Worm (Caenorhabditis elegans) whole organism, L3 larva: Measurements from ENCODE around the gene nhr-291.

Experiments used
- ZK546.5 ChIP-seq: sonication (generic microtip); optimal IDR thresholded peaks from 2 replicates; lab custom pipeline; 2017; ENCODE audit warnings: missing biosample characterization, missing genetic modification characterization
- aly-2 ChIP-seq: fragments of 150-350 bp; optimal IDR thresholded peaks from 2 replicates; lab custom pipeline; 2014; ENCODE audit warnings: missing biosample characterization, missing genetic modification characterization
- ama-1 ChIP-seq: fragments of 150-350 bp; optimal IDR thresholded peaks from 2 replicates; lab custom pipeline; 2018
- ceh-28 ChIP-seq: fragments of 150-350 bp; optimal IDR thresholded peaks from 2 replicates; lab custom pipeline; 2014; ENCODE audit warnings: missing biosample characterization, missing genetic modification reagents, missing genetic modification characterization
- ceh-82 ChIP-seq: fragments of 150-350 bp; optimal IDR thresholded peaks from 2 replicates; lab custom pipeline; 2014; ENCODE audit warnings: missing biosample characterization, missing genetic modification characterization
- ceh-9 ChIP-seq: sonication (generic microtip); optimal IDR thresholded peaks from 2 replicates; lab custom pipeline; 2018; ENCODE audit warnings: missing biosample characterization, missing genetic modification characterization
- elt-1 ChIP-seq: fragments of 150-350 bp; optimal IDR thresholded peaks from 2 replicates; lab custom pipeline; 2014; ENCODE audit warnings: missing biosample characterization, missing genetic modification characterization
- elt-2 ChIP-seq: sonication (generic microtip); optimal IDR thresholded peaks from 2 replicates; lab custom pipeline; 2016; ENCODE audit warnings: missing genetic modification reagents, mild to moderate bottlenecking, missing genetic modification characterization, missing compliant biosample characterization
- eor-1 ChIP-seq, 2 experiments: fragments of 150-350 bp; optimal IDR thresholded peaks; 2 replicates each; lab custom pipeline; 2014 to 2018; ENCODE audit warnings: missing biosample characterization in 2 of 2, missing genetic modification characterization in 2 of 2
- fkh-10 ChIP-seq: sonication (generic microtip); optimal IDR thresholded peaks from 2 replicates; lab custom pipeline; 2017; ENCODE audit warnings: missing biosample characterization, missing genetic modification reagents, missing genetic modification characterization
- fkh-2 ChIP-seq: fragments of 150-350 bp; optimal IDR thresholded peaks from 2 replicates; lab custom pipeline; 2014; ENCODE audit warnings: missing biosample characterization, missing genetic modification reagents, missing genetic modification characterization
- fos-1 ChIP-seq: fragments of 150-350 bp; optimal IDR thresholded peaks from 2 replicates; lab custom pipeline; 2014; ENCODE audit warnings: missing biosample characterization, missing genetic modification characterization
- hmg-11 ChIP-seq: sonication (generic microtip); optimal IDR thresholded peaks from 2 replicates; lab custom pipeline; 2016; ENCODE audit warnings: missing genetic modification characterization, missing compliant biosample characterization
- jun-1 ChIP-seq: fragments of 150-350 bp; optimal IDR thresholded peaks from 2 replicates; lab custom pipeline; 2014; ENCODE audit warnings: missing biosample characterization, missing genetic modification reagents, missing genetic modification characterization
- lin-15B ChIP-seq: fragments of 150-350 bp; optimal IDR thresholded peaks from 2 replicates; lab custom pipeline; 2014; ENCODE audit warnings: missing biosample characterization, missing genetic modification characterization
- lin-39 ChIP-seq: fragments of 150-350 bp; optimal IDR thresholded peaks from 2 replicates; lab custom pipeline; 2018; ENCODE audit warnings: missing biosample characterization, missing genetic modification reagents, missing genetic modification characterization
- lsy-12 ChIP-seq: sonication (generic microtip); optimal IDR thresholded peaks from 2 replicates; lab custom pipeline; 2016; ENCODE audit warnings: mild to moderate bottlenecking, missing genetic modification characterization, missing compliant biosample characterization
- nfya-1 ChIP-seq: sonication (generic microtip); optimal IDR thresholded peaks from 2 replicates; lab custom pipeline; 2017; ENCODE audit warnings: missing genetic modification characterization, mild to moderate bottlenecking, missing compliant biosample characterization, antibody characterized with exemption, moderate library complexity; ENCODE audit not compliant: insufficient read depth
- nhr-11 ChIP-seq: fragments of 150-350 bp; optimal IDR thresholded peaks from 2 replicates; lab custom pipeline; 2014; ENCODE audit warnings: missing biosample characterization, missing genetic modification characterization
- nhr-12 ChIP-seq: fragments of 150-350 bp; optimal IDR thresholded peaks from 2 replicates; lab custom pipeline; 2014; ENCODE audit warnings: missing biosample characterization, missing genetic modification characterization
- nhr-237 ChIP-seq: fragments of 150-350 bp; optimal IDR thresholded peaks from 2 replicates; lab custom pipeline; 2014; ENCODE audit warnings: missing biosample characterization, missing genetic modification characterization
- nhr-25 ChIP-seq: sonication (generic microtip); optimal IDR thresholded peaks from 2 replicates; lab custom pipeline; 2017; ENCODE audit warnings: missing biosample characterization, missing genetic modification characterization
- nhr-28 ChIP-seq: fragments of 150-350 bp; optimal IDR thresholded peaks from 2 replicates; lab custom pipeline; 2014; ENCODE audit warnings: missing biosample characterization, missing genetic modification characterization
- nhr-43 ChIP-seq: sonication (generic microtip); optimal IDR thresholded peaks from 2 replicates; lab custom pipeline; 2016; ENCODE audit warnings: mild to moderate bottlenecking, missing genetic modification characterization, missing compliant biosample characterization; ENCODE audit not compliant: poor library complexity, severe bottlenecking
- nhr-67 ChIP-seq: fragments of 150-350 bp; optimal IDR thresholded peaks from 2 replicates; lab custom pipeline; 2014; ENCODE audit warnings: missing biosample characterization, missing genetic modification characterization
- nhr-77 ChIP-seq: fragments of 150-350 bp; optimal IDR thresholded peaks from 2 replicates; lab custom pipeline; 2014; ENCODE audit warnings: missing biosample characterization, missing genetic modification characterization
- pha-4 ChIP-seq: fragments of 150-350 bp; optimal IDR thresholded peaks from 2 replicates; lab custom pipeline; 2014; ENCODE audit warnings: missing biosample characterization, missing genetic modification reagents, missing genetic modification characterization
- pqm-1 ChIP-seq: fragments of 150-350 bp; optimal IDR thresholded peaks from 2 replicates; lab custom pipeline; 2017; ENCODE audit warnings: missing biosample characterization, missing genetic modification characterization, inconsistent platforms
- skn-1 ChIP-seq: fragments of 150-350 bp; optimal IDR thresholded peaks from 2 replicates; lab custom pipeline; 2014; ENCODE audit warnings: missing biosample characterization, missing genetic modification characterization
- snpc-4 ChIP-seq: fragments of 150-350 bp; optimal IDR thresholded peaks from 2 replicates; lab custom pipeline; 2014; ENCODE audit warnings: missing biosample characterization, missing genetic modification characterization
- tbx-2 ChIP-seq: sonication (generic microtip); optimal IDR thresholded peaks from 2 replicates; lab custom pipeline; 2016; ENCODE audit warnings: mild to moderate bottlenecking, missing genetic modification characterization, missing compliant biosample characterization
- unc-39 ChIP-seq: sonication (generic microtip); optimal IDR thresholded peaks from 4 replicates; lab custom pipeline; 2017; ENCODE audit warnings: missing biosample characterization, missing genetic modification characterization
- unc-62 ChIP-seq: fragments of 150-350 bp; sonication (generic microtip); optimal IDR thresholded peaks from 4 replicates; lab custom pipeline; 2014; ENCODE audit warnings: missing biosample characterization, missing genetic modification reagents, missing genetic modification characterization
- zag-1 ChIP-seq: fragments of 150-350 bp; optimal IDR thresholded peaks from 2 replicates; lab custom pipeline; 2014; ENCODE audit warnings: missing biosample characterization, missing genetic modification characterization
- ztf-11 ChIP-seq: fragments of 150-350 bp; optimal IDR thresholded peaks from 2 replicates; lab custom pipeline; 2014; ENCODE audit warnings: missing biosample characterization, missing genetic modification characterization
- ztf-4 ChIP-seq: fragments of 150-350 bp; optimal IDR thresholded peaks from 2 replicates; lab custom pipeline; 2014; ENCODE audit warnings: missing biosample characterization, missing genetic modification characterization

Gene nhr-291

ce11 chrV:15285984-15286383 is 32.8 kb upstream of the nhr-291 start:
- TF ChIP-seq nhr-25 (tag; lab: Kevin White, UChicago), result peak; percentile 74
- TF ChIP-seq ceh-28 (tag; lab: Kevin White, UChicago), result no peak

DNA sequence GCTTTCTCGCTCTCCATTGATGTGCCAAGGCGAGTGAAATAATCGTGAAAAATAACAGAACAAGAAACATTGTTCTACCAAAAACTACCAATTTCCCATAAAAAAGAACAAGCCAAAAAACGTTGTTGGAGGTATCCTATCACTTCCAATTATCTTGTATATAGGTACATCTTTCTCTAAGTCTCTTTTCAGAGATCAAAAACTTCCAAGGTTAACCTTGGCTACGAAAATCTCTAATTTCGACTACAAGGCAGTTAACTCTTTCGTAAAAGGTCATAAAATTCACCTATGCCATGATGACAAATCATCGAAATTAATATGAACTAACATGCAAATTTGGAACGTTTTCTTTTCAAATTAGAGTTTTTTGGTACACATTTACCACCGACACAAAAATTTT is 30.9 kb upstream of the nhr-291 start, which contains the start of gene cyp-34A1:
Gene cyp-34A1 (minus strand): TSS at position 101 of the 400 bp plus-strand sequence.
- no peak for TF ChIP-seq ceh-9 (tag; lab: Kevin White, UChicago)
- TF ChIP-seq nhr-25 (tag; lab: Kevin White, UChicago), result peak; percentile 19

DNA sequence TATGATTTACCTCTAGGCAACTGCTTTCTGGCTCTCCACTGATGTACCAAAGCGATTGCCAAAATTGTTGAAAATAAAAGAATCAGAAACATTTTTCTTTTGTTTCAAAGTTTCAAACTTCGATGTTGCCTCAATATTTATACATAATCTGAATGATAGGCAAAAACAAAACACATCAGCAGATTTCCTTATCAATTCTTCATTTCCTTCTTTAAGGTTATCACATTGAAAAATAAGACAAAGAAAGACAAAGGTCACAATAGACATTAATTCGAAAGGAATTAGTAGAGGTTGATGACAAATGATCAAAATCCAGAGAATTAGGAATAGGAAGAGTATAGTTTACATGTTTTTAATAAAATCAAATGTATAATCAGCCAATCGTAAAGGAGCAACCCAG is 27.8 kb upstream of the nhr-291 start, which contains the start of gene cyp-34A2:
Gene cyp-34A2 (minus strand): TSS at position 101 of the 400 bp plus-strand sequence.
- no peak for TF ChIP-seq tbx-2 (tag; lab: Kevin White, UChicago)
- no peak for TF ChIP-seq ztf-11 (tag; lab: Kevin White, UChicago)
- peak; percentile 0 for TF ChIP-seq pqm-1 (tag; lab: Kevin White, UChicago)

- no peak for TF ChIP-seq nhr-67 (tag; lab: Kevin White, UChicago)
- TF ChIP-seq ama-1 (lab: Kevin White, UChicago), result no peak
- TF ChIP-seq fkh-2 (tag; lab: Kevin White, UChicago), result no peak
- TF ChIP-seq nhr-25 (tag; lab: Kevin White, UChicago), result no peak
- TF ChIP-seq, all 47 proteins: peak for 0
Observed at ce11 chrV:15293865-15294264, 24.9 kb upstream of the nhr-291 start, which contains the start of gene str-96. Gene str-96, minus strand, starts transcription at chrV:15293965.

ce11 chrV:15298597-15298996 is 20.2 kb upstream of the nhr-291 start, which contains the start of gene cpr-3:
Gene cpr-3, minus strand, starts transcription at chrV:15298700.
- TF ChIP-seq fkh-2 (tag; lab: Kevin White, UChicago) (no peak), pqm-1 (tag; lab: Kevin White, UChicago) (peak; percentile 99), ztf-4 (tag; lab: Kevin White, UChicago) (no peak), nhr-237 (tag; lab: Kevin White, UChicago) (no peak), nhr-28 (no peak), nhr-25 (tag; lab: Kevin White, UChicago) (no peak), aly-2 (tag; lab: Kevin White, UChicago) (no peak), hmg-11 (tag; lab: Kevin White, UChicago) (no peak), ceh-28 (tag; lab: Kevin White, UChicago) (no peak), lsy-12 (no peak), elt-1 (no peak), fos-1 (tag; lab: Kevin White, UChicago) (peak; percentile 52), nhr-77 (tag; lab: Kevin White, UChicago) (no peak), elt-2 (tag; lab: Kevin White, UChicago) (peak; percentile 99), lin-39 (no peak), nfya-1 (no peak), lin-15B (tag; lab: Kevin White, UChicago) (no peak), unc-39 (tag; lab: Kevin White, UChicago) (no peak), nhr-11 (tag; lab: Kevin White, UChicago) (no peak), unc-62 (no peak), jun-1 (tag; lab: Kevin White, UChicago) (peak; percentile 94), ZK546.5 (tag; lab: Kevin White, UChicago) (no peak), nhr-43 (tag; lab: Kevin White, UChicago) (no peak), snpc-4 (no peak), pha-4 (tag; lab: Kevin White, UChicago) (peak; percentile 65), eor-1 (tag; optimal IDR thresholded peaks at IDR 0.05; lab: Kevin White, UChicago) (no peak), skn-1 (tag; lab: Kevin White, UChicago) (peak; percentile 81)
- TF ChIP-seq, all 47 proteins: peak for 6

ce11 chrV:15303625-15304024 is 15.1 kb upstream of the nhr-291 start, which contains the start of gene srx-48:
Gene srx-48, minus strand, starts transcription at chrV:15303725.
- TF ChIP-seq lin-15B (tag; lab: Kevin White, UChicago), result no peak
- no peak for TF ChIP-seq zag-1 (tag; lab: Kevin White, UChicago)
- TF ChIP-seq pha-4 (tag; lab: Kevin White, UChicago), result no peak
- TF ChIP-seq ceh-82, result no peak
- no peak for TF ChIP-seq snpc-4
- TF ChIP-seq fkh-10, result no peak
- TF ChIP-seq lsy-12, result no peak
- TF ChIP-seq nhr-43 (tag; lab: Kevin White, UChicago), result no peak
- no peak for TF ChIP-seq aly-2 (tag; lab: Kevin White, UChicago)
- no peak for TF ChIP-seq nhr-237 (tag; lab: Kevin White, UChicago)
- no peak for TF ChIP-seq nhr-12 (tag; lab: Kevin White, UChicago)
- TF ChIP-seq skn-1 (tag; lab: Kevin White, UChicago), result no peak
